Worm (Caenorhabditis elegans): Measurements from ENCODE around the gene pmt-2.

The pmt-2 gene

ce11 chrV:4580594-4580993, 47.8 kb upstream of the pmt-2 start:
- TF ChIP-seq skn-1 (tag; optimal IDR thresholded peaks at IDR 0.05): no peak
- no peak for TF ChIP-seq ceh-82 (tag; optimal IDR thresholded peaks at IDR 0.05)
- no peak for TF ChIP-seq peb-1 (tag; optimal IDR thresholded peaks at IDR 0.05)
- TF ChIP-seq unc-62 (GFP tag; optimal IDR thresholded peaks at IDR 0.05): no peak
- no peak for TF ChIP-seq egl-27 (tag; optimal IDR thresholded peaks at IDR 0.05)
- TF ChIP-seq R02D3.7 (tag; optimal IDR thresholded peaks at IDR 0.05): no peak
- no peak for TF ChIP-seq dmd-4 (tag; optimal IDR thresholded peaks at IDR 0.05)
- TF ChIP-seq Y55F3AM.14 (GFP tag; optimal IDR thresholded peaks at IDR 0.05): no peak
- no peak for TF ChIP-seq sem-4 (tag; optimal IDR thresholded peaks at IDR 0.05)
- no peak for TF ChIP-seq ztf-11 (tag; optimal IDR thresholded peaks at IDR 0.05)
- no peak for TF ChIP-seq lsy-2 (tag; optimal IDR thresholded peaks at IDR 0.05)
- no peak for TF ChIP-seq nhr-25 (tag; optimal IDR thresholded peaks at IDR 0.05)
- TF ChIP-seq ztf-4 (tag; optimal IDR thresholded peaks at IDR 0.05): no peak
- TF ChIP-seq alr-1 (tag; optimal IDR thresholded peaks at IDR 0.05): no peak
- no peak for TF ChIP-seq nhr-77 (tag; optimal IDR thresholded peaks at IDR 0.05)
- TF ChIP-seq snpc-4 (tag; optimal IDR thresholded peaks at IDR 0.05): no peak
- TF ChIP-seq mdl-1 (tag; optimal IDR thresholded peaks at IDR 0.05): no peak

- TF ChIP-seq lin-11 (tag; optimal IDR thresholded peaks at IDR 0.05) (no peak), fos-1 (tag; optimal IDR thresholded peaks at IDR 0.05) (no peak), ceh-16 (tag; optimal IDR thresholded peaks at IDR 0.05) (no peak), nhr-77 (tag; optimal IDR thresholded peaks at IDR 0.05) (no peak), C34F6.9 (tag; optimal IDR thresholded peaks at IDR 0.05) (no peak), Y55F3AM.14 (GFP tag; optimal IDR thresholded peaks at IDR 0.05) (no peak), ama-1 (optimal IDR thresholded peaks at IDR 0.05) (no peak), ZK546.5 (tag; optimal IDR thresholded peaks at IDR 0.05) (no peak), egl-27 (tag; optimal IDR thresholded peaks at IDR 0.05) (no peak), aly-2 (tag; optimal IDR thresholded peaks at IDR 0.05) (no peak), nhr-6 (tag; optimal IDR thresholded peaks at IDR 0.05) (no peak), mab-5 (tag; optimal IDR thresholded peaks at IDR 0.05) (no peak), nhr-25 (tag; optimal IDR thresholded peaks at IDR 0.05) (no peak), mbf-1 (tag; optimal IDR thresholded peaks at IDR 0.05) (no peak)
These were observed 43.4 kb upstream of the pmt-2 start, which contains the start of gene Y61A9LA.1 for ce11 chrV:4585009-4585408. TSS of gene Y61A9LA.1 (plus strand) at chrV:4585309.

ce11 chrV:4590791-4591190, 37.6 kb upstream of the pmt-2 start:
- no peak for TF ChIP-seq ztf-4 (tag; optimal IDR thresholded peaks at IDR 0.05)
- no peak for TF ChIP-seq nhr-23 (tag; optimal IDR thresholded peaks at IDR 0.05)

- TF ChIP-seq fos-1 (tag; optimal IDR thresholded peaks at IDR 0.05): peak; percentile 62
- TF ChIP-seq gmeb-1 (tag; optimal IDR thresholded peaks at IDR 0.05): peak; percentile 27
- no peak for TF ChIP-seq elt-3 (tag; optimal IDR thresholded peaks at IDR 0.05)
These were observed 29.9 kb upstream of the pmt-2 start for ce11 chrV:4598489-4598888.

ce11 chrV:4599225-4599624, 29.2 kb upstream of the pmt-2 start:
- TF ChIP-seq ztf-4 (tag; optimal IDR thresholded peaks at IDR 0.05) (no peak), R02D3.7 (tag; optimal IDR thresholded peaks at IDR 0.05) (no peak), sem-4 (tag; optimal IDR thresholded peaks at IDR 0.05) (no peak), nhr-21 (tag; optimal IDR thresholded peaks at IDR 0.05) (no peak), mbf-1 (tag; optimal IDR thresholded peaks at IDR 0.05) (no peak), lin-11 (tag; optimal IDR thresholded peaks at IDR 0.05) (no peak), egl-27 (tag; optimal IDR thresholded peaks at IDR 0.05) (no peak), crh-2 (tag; optimal IDR thresholded peaks at IDR 0.05) (no peak), ama-1 (optimal IDR thresholded peaks at IDR 0.05) (no peak), zag-1 (tag; optimal IDR thresholded peaks at IDR 0.05) (no peak), nhr-6 (tag; optimal IDR thresholded peaks at IDR 0.05) (no peak), unc-55 (GFP tag; optimal IDR thresholded peaks at IDR 0.05) (no peak), fos-1 (tag; optimal IDR thresholded peaks at IDR 0.05) (no peak)

ce11 chrV:4606828-4607227, 21.6 kb upstream of the pmt-2 start, which contains the start of gene txt-6:
TSS of gene txt-6 (minus strand) at chrV:4606928.
- no peak for TF ChIP-seq ama-1 (optimal IDR thresholded peaks at IDR 0.05)
- no peak for TF ChIP-seq lin-11 (tag; optimal IDR thresholded peaks at IDR 0.05)
- no peak for TF ChIP-seq Y55F3AM.14 (GFP tag; optimal IDR thresholded peaks at IDR 0.05)
- TF ChIP-seq unc-55 (GFP tag; optimal IDR thresholded peaks at IDR 0.05): no peak
- no peak for TF ChIP-seq nhr-6 (tag; optimal IDR thresholded peaks at IDR 0.05)
- TF ChIP-seq ztf-11 (tag; optimal IDR thresholded peaks at IDR 0.05): no peak
- no peak for TF ChIP-seq zag-1 (tag; optimal IDR thresholded peaks at IDR 0.05)
- no peak for TF ChIP-seq fos-1 (tag; optimal IDR thresholded peaks at IDR 0.05)
- TF ChIP-seq nhr-129 (tag; optimal IDR thresholded peaks at IDR 0.05): no peak
- no peak for TF ChIP-seq nhr-11 (tag; optimal IDR thresholded peaks at IDR 0.05)
- TF ChIP-seq mab-5 (tag; optimal IDR thresholded peaks at IDR 0.05): no peak
- no peak for TF ChIP-seq dmd-4 (tag; optimal IDR thresholded peaks at IDR 0.05)
- no peak for TF ChIP-seq nhr-77 (tag; optimal IDR thresholded peaks at IDR 0.05)
- TF ChIP-seq nhr-23 (tag; optimal IDR thresholded peaks at IDR 0.05): no peak

Data from whole organism, L2 larva.